Worm (Caenorhabditis elegans): ENCODE measurements around the gene ttr-34.

- TF ChIP-seq efl-1 (optimal IDR thresholded peaks at IDR 0.05): no peak
- no peak for TF ChIP-seq efl-1 (GFP tag; optimal IDR thresholded peaks at IDR 0.05 in 1 of 2)
- no peak for TF ChIP-seq elt-2 (tag; optimal IDR thresholded peaks at IDR 0.05)
- no peak for TF ChIP-seq nhr-11 (tag; optimal IDR thresholded peaks at IDR 0.05)
- TF ChIP-seq alr-1 (tag; optimal IDR thresholded peaks at IDR 0.05; ENCODE audit: borderline replicate concordance): no peak
- TF ChIP-seq efl-3 (GFP tag; optimal IDR thresholded peaks at IDR 0.05): no peak
- no peak for TF ChIP-seq lin-39 (tag; optimal IDR thresholded peaks at IDR 0.05)
- TF ChIP-seq elt-3 (tag; optimal IDR thresholded peaks at IDR 0.05): no peak
- TF ChIP-seq nhr-77 (tag; optimal IDR thresholded peaks at IDR 0.05): no peak
- no peak for TF ChIP-seq lir-3 (tag; optimal IDR thresholded peaks at IDR 0.05; ENCODE audit: poor library complexity)
Observed at ce11 chrX:13139493-13139892, at the start of gene ttr-34.
